Fruit fly (Drosophila melanogaster): ENCODE data around the gene ND-39.

ND-39 gene

DNA sequence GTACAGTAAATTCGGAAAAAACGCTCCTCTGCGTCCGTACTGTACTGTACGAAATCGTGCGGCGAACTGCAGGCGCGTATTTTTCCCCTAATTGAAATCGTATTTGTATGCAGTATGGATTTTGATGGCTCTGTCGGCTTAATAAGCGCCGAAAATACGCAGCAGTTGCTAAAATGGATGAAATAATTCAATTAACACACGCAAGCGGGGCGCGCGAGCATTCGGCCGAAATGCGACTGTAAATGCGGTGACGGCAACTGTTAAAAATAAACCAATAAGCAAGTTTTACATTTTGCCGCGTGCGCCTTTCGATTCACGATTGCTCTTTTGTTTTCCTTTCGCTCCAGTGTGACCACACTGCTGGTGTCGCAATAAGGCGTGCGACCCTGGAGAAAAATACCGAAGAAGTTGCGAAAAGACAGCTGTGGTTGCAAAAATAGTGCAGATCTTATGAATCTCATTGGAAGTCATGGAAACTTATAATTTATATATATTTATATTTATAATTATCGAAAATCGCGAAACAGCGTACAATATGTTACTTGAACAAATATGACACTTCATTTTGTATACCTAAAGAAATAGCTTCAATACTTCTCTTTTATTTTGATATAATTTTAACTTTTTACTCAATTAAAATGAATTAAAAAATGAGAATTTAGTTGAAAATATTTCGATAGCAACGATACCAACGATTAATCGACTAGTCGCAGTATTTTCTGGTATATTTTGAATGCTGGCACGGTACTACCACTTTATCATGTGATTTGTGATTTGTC, 18.7 kb upstream of the ND-39 start, which contains the start of the genes CG32428 and CG5969 (continued):
- TF ChIP-seq CG34406 (GFP tag; optimal IDR thresholded peaks at IDR 0.05) (peak; percentile 80), CG10631 (GFP tag; optimal IDR thresholded peaks at IDR 0.05) (peak; percentile 79), CG11294 (GFP tag; IDR thresholded peaks at IDR 0.05) (peak; percentile 53), ss (GFP tag; optimal IDR thresholded peaks at IDR 0.05) (peak; percentile 38 to 64), Ets21C (GFP tag; optimal IDR thresholded peaks at IDR 0.05) (peak; percentile 34), Met (GFP tag; optimal IDR thresholded peaks at IDR 0.05) (peak; percentile 47), eg (GFP tag; IDR thresholded peaks at IDR 0.05) (peak; percentile 90), CG9139 (GFP tag; optimal IDR thresholded peaks at IDR 0.05) (no peak), fd59A (GFP tag; optimal IDR thresholded peaks at IDR 0.05) (no peak), CG8319 (GFP tag; optimal IDR thresholded peaks at IDR 0.05) (peak; percentile 28), acj6 (GFP tag; optimal IDR thresholded peaks at IDR 0.05) (peak; percentile 73), topi (GFP tag; optimal IDR thresholded peaks at IDR 0.05) (peak; percentile 16), Lpt (GFP tag; optimal IDR thresholded peaks at IDR 0.05) (no peak), dsx (GFP tag; optimal IDR thresholded peaks at IDR 0.05; ENCODE audit: poor library complexity, severe bottlenecking) (peak; percentile 64), svp (GFP tag) (peak; percentile 85), Hr4 (GFP tag; optimal IDR thresholded peaks at IDR 0.05) (peak; percentile 62), CG4318 (GFP tag; optimal IDR thresholded peaks at IDR 0.05) (peak; percentile 68), Smox (GFP tag; optimal IDR thresholded peaks at IDR 0.05) (peak; percentile 50), pdm3 (GFP tag; optimal IDR thresholded peaks at IDR 0.05) (peak; percentile 62), CG11762 (GFP tag; optimal IDR thresholded peaks at IDR 0.05; ENCODE audit: insufficient read depth) (peak; percentile 41), Ets96B (tag; optimal IDR thresholded peaks at IDR 0.05) (peak; percentile 75), cyc (GFP tag; optimal IDR thresholded peaks at IDR 0.05) (peak; percentile 53)

DNA sequence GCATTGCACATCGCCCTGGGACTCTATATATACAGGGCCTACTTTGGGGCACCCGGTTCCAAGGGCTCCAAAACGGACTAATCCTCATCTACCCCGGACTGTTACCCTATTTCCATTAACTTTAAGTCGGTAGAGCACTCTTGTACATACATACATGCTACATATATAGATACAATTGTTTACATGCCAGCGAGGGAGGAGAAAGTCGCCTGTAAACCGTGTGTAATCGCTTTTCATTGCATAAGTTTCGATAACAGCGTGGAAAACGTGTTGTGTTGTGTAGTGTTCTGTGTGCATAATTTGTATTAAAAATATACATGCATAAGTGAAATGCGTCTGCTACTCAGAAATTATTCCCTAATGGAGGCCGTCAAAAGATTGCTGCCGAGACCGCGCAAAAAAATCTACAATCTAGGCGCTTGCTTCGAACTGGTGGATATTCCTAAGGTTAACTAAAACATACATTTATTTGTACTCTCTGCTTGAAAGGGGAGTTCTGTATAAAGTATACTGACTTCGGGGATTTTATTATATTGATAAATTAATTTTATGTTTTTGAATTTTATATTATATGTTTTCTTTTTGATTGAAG, 17.6 kb upstream of the ND-39 start, which contains the start of gene isoQC:
isoQC (plus strand) TSS at position 270 of the 592 bp plus-strand sequence.
- TF ChIP-seq acj6 (GFP tag; optimal IDR thresholded peaks at IDR 0.05) (no peak), vri (GFP tag; optimal IDR thresholded peaks at IDR 0.05) (peak; percentile 52)

DNA sequence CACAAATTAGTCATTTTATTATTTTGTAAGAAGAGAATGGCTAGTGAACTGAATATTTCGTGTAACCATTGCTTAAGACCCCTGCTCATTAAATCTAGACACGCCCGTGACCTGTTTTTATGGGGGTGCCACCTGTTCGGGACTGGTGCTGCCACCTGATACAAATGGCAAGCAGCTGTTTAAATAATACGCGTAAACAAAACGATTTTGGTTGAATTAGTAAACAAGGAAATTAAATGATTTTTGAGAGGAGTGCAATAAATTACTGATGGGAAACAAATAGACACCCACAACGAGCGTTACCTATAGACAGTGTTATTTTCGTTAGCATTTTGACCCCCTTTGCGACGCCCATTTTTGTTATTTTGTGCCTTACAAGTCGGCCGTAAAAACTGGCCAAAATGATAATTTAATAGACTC, 17.1 kb upstream of the ND-39 start:
- TF ChIP-seq Sox15 (GFP tag; optimal IDR thresholded peaks at IDR 0.05) (peak; percentile 68), CG7368 (GFP tag; optimal IDR thresholded peaks at IDR 0.05) (peak; percentile 87), CG31627 (GFP tag; optimal IDR thresholded peaks at IDR 0.05) (peak; percentile 88), CG6163 (GFP tag; IDR thresholded peaks at IDR 0.05) (no peak), acj6 (GFP tag; optimal IDR thresholded peaks at IDR 0.05) (peak; percentile 83), CG10669 (GFP tag; optimal IDR thresholded peaks at IDR 0.05) (peak; percentile 78), CG4318 (GFP tag; optimal IDR thresholded peaks at IDR 0.05) (peak; percentile 85), Blimp-1 (GFP tag; optimal IDR thresholded peaks at IDR 0.05) (peak; percentile 63), CG16779 (tag; optimal IDR thresholded peaks at IDR 0.05) (peak; percentile 74), Lpt (GFP tag; optimal IDR thresholded peaks at IDR 0.05) (peak; percentile 86), eg (GFP tag; IDR thresholded peaks at IDR 0.05) (no peak), Hr39 (GFP tag; optimal IDR thresholded peaks at IDR 0.05) (peak; percentile 86), Eip93F (GFP tag; optimal IDR thresholded peaks at IDR 0.05) (peak; percentile 82), salr (GFP tag; optimal IDR thresholded peaks at IDR 0.05) (peak; percentile 54 to 85), fkh (GFP tag; optimal IDR thresholded peaks at IDR 0.05) (peak; percentile 98), Gug (GFP tag; IDR thresholded peaks at IDR 0.05) (no peak), esn (GFP tag; optimal IDR thresholded peaks at IDR 0.05) (peak; percentile 92), Sox14 (GFP tag; optimal IDR thresholded peaks at IDR 0.05) (peak; percentile 87), topi (GFP tag; optimal IDR thresholded peaks at IDR 0.05) (peak; percentile 82), CG9139 (GFP tag; optimal IDR thresholded peaks at IDR 0.05) (peak; percentile 28), CG6854 (GFP tag; optimal IDR thresholded peaks at IDR 0.05) (peak; percentile 67), CG6276 (GFP tag; optimal IDR thresholded peaks at IDR 0.05) (peak; percentile 83), vri (GFP tag; optimal IDR thresholded peaks at IDR 0.05) (peak; percentile 74), Hr4 (GFP tag; optimal IDR thresholded peaks at IDR 0.05) (peak; percentile 89), CG11902 (GFP tag; optimal IDR thresholded peaks at IDR 0.05) (peak; percentile 72), CG10631 (GFP tag; optimal IDR thresholded peaks at IDR 0.05) (peak; percentile 88), CG11294 (GFP tag; IDR thresholded peaks at IDR 0.05) (no peak), CG34406 (GFP tag; optimal IDR thresholded peaks at IDR 0.05) (peak; percentile 88), spab (GFP tag; optimal IDR thresholded peaks at IDR 0.05) (peak; percentile 60), Hr38 (GFP tag; optimal IDR thresholded peaks at IDR 0.05) (peak; percentile 54), CG3032 (tag; optimal IDR thresholded peaks at IDR 0.05) (peak; percentile 80), CG8119 (GFP tag; IDR thresholded peaks at IDR 0.05) (no peak)
